Fruit fly (Drosophila melanogaster): ENCODE data around the gene CG7991.

The CG7991 gene

DNA sequence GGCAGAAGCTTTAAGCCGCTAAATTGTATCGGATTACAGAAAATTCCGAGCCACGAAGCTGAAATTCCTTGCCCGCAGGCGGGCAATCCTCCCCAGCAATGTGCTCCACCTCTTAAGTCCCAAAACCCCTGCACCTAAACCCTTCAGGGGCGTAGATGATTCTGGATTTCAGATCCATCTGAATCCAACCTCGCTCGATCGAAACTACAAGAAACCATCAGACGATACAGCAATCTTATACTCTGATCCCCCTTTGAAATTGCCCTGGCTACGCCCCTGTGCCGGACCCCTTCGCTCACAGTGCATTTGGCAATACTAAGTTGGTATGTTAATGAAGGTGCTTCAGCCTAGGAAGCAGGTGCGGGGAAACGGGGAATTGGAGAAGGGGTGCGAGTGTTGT is 8.6 kb downstream of the CG7991 start:
- no peak for TF ChIP-seq Mnt (GFP tag; optimal IDR thresholded peaks at IDR 0.05)
- TF ChIP-seq CG5204 (GFP tag; optimal IDR thresholded peaks at IDR 0.05), result no peak
- no peak for TF ChIP-seq pad (GFP tag; optimal IDR thresholded peaks at IDR 0.05)
- TF ChIP-seq kay (GFP tag; ENCODE audit: borderline replicate concordance), result no peak
- TF ChIP-seq cnc (optimal IDR thresholded peaks at IDR 0.05), result no peak
- TF ChIP-seq toe (GFP tag; optimal IDR thresholded peaks at IDR 0.05), result no peak
- no peak for TF ChIP-seq CG12768 (GFP tag; optimal IDR thresholded peaks at IDR 0.05)

dm6 chr3L:1688161-1688560 is 13.7 kb downstream of the CG7991 start:
- TF ChIP-seq cic (GFP tag; optimal IDR thresholded peaks at IDR 0.05) (no peak), CG7045 (GFP tag; optimal IDR thresholded peaks at IDR 0.05) (no peak), CG1620 (GFP tag; optimal IDR thresholded peaks at IDR 0.05) (no peak), toe (GFP tag; optimal IDR thresholded peaks at IDR 0.05) (no peak), CG12768 (GFP tag; optimal IDR thresholded peaks at IDR 0.05) (no peak), CG33017 (tag; optimal IDR thresholded peaks at IDR 0.05) (no peak), kay (GFP tag; ENCODE audit: borderline replicate concordance) (no peak), cnc (optimal IDR thresholded peaks at IDR 0.05) (no peak), bab1 (GFP tag; optimal IDR thresholded peaks at IDR 0.05) (no peak), tj (GFP tag; optimal IDR thresholded peaks at IDR 0.05) (no peak), CG5204 (GFP tag; optimal IDR thresholded peaks at IDR 0.05) (no peak), CG7101 (tag; optimal IDR thresholded peaks at IDR 0.05) (no peak), Crg-1 (GFP tag; optimal IDR thresholded peaks at IDR 0.05) (no peak), CG11617 (GFP tag; optimal IDR thresholded peaks at IDR 0.05) (no peak), ovo (GFP tag; optimal IDR thresholded peaks at IDR 0.05) (no peak), Mnt (GFP tag; optimal IDR thresholded peaks at IDR 0.05) (no peak)

- TF ChIP-seq cic (GFP tag; optimal IDR thresholded peaks at IDR 0.05), result no peak
- TF ChIP-seq CG1620 (GFP tag; optimal IDR thresholded peaks at IDR 0.05), result no peak
- peak; percentile 40 for TF ChIP-seq tj (GFP tag; optimal IDR thresholded peaks at IDR 0.05)
These were observed 14.1 kb downstream of the CG7991 start for dm6 chr3L:1688569-1688968.

DNA sequence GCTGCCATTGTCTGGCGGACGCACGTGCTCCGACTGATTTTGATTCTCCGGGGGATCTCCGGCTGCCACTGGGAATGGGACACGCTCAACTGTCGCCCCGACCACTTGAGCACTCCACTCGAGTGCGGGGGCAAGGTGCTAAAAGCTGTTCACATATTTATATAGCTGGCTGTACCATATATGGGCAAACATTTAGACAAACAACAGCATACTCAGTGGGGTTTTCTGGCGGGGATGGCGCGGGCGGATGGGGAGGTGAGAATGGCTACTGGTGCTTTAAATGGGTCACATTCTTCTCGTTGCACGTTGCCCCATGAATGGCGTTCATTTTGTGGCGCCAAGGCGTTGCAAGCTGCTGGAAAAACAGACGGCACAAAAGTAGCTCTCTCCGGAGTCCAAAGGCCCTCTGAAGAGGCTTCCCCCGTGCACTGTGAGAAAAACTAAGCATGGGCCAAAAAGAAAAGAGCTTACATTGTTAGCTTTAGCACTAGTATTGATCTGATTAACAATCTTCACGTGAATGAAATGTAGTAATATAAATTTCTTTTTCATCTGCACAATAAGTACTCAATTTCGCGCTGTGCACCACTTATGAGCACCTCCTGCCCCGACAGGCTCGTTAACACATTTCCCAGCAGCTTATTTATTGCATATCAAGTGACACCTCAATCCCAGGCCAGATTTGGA is 16.4 kb downstream of the CG7991 start:
- TF ChIP-seq CG7045 (GFP tag; optimal IDR thresholded peaks at IDR 0.05) (no peak), Crg-1 (GFP tag; optimal IDR thresholded peaks at IDR 0.05) (no peak)

DNA sequence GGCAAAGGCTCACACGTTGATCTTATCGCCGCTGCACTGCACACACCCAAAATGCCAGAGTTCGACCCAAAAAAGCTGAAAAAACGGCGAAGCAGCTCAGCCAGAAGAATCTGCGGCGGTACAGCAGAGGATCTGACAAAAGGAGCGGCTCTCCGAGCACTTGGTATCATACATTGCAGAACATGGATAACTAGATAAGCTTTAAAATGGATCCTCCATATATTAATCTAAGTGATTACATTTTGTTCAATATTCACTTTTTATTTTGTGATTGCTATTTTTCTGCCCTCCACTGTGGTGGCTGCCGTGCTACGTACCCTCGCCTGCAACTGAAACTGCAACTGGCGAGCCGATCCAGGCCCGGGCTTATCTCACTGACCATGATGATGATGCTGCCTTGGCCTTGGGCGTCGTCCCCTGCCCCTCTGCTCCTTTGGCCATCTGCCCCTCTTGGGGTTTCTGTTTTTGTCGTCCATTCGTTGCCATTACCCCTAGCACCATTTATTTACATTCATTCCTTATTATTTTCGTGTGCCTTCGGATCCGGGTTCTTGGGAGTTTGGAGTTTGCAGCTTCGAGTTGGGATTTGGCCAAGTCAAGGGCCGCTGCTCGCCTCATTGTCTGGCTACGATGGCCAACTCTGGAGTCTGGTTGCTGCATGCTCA is 17.7 kb downstream of the CG7991 start:
- no peak for TF ChIP-seq pad (GFP tag; optimal IDR thresholded peaks at IDR 0.05)
- TF ChIP-seq Mnt (GFP tag; optimal IDR thresholded peaks at IDR 0.05), result no peak
- TF ChIP-seq CG12768 (GFP tag; optimal IDR thresholded peaks at IDR 0.05), result no peak
- no peak for TF ChIP-seq cnc (optimal IDR thresholded peaks at IDR 0.05)
- no peak for TF ChIP-seq cic (GFP tag; optimal IDR thresholded peaks at IDR 0.05)
- no peak for TF ChIP-seq toe (GFP tag; optimal IDR thresholded peaks at IDR 0.05)
- TF ChIP-seq tj (GFP tag; optimal IDR thresholded peaks at IDR 0.05), result no peak
- TF ChIP-seq Hr96 (GFP tag; optimal IDR thresholded peaks at IDR 0.05), result no peak
- no peak for TF ChIP-seq bab1 (GFP tag; optimal IDR thresholded peaks at IDR 0.05)
- TF ChIP-seq CG1620 (GFP tag; optimal IDR thresholded peaks at IDR 0.05), result no peak
- no peak for TF ChIP-seq CG14711 (tag; optimal IDR thresholded peaks at IDR 0.05)
- TF ChIP-seq CG7045 (GFP tag; optimal IDR thresholded peaks at IDR 0.05), result no peak

DNA sequence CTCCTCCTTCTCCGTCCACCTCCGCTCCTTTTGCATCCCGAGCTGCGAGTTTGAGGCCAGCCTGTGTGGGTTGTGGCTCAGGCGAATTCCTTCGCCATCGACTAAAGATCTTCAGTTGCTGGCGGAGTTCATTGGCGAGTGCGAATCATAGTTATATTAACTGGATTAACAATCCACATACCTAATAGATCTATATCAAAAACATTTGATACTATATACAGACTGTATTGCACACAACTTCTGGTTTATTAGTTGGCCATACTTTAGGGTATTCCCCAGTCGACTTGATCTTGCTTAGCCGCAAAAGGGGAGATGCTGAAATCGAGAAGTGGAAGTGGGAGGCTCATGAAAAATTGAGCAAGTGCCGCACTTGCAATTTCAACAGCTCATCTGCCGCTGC is 18.4 kb downstream of the CG7991 start:
- no peak for TF ChIP-seq CG7101 (tag; optimal IDR thresholded peaks at IDR 0.05)
- TF ChIP-seq CG12768 (GFP tag; optimal IDR thresholded peaks at IDR 0.05), result no peak
- TF ChIP-seq Crg-1 (GFP tag; optimal IDR thresholded peaks at IDR 0.05), result no peak
- no peak for TF ChIP-seq cic (GFP tag; optimal IDR thresholded peaks at IDR 0.05)
- no peak for TF ChIP-seq kay (GFP tag; ENCODE audit: borderline replicate concordance)
- no peak for TF ChIP-seq CG14711 (tag; optimal IDR thresholded peaks at IDR 0.05)
- TF ChIP-seq CG1620 (GFP tag; optimal IDR thresholded peaks at IDR 0.05), result no peak
- no peak for TF ChIP-seq ovo (GFP tag; optimal IDR thresholded peaks at IDR 0.05)
- TF ChIP-seq Mnt (GFP tag; optimal IDR thresholded peaks at IDR 0.05), result no peak
- TF ChIP-seq cnc (optimal IDR thresholded peaks at IDR 0.05), result no peak
- no peak for TF ChIP-seq bab1 (GFP tag; optimal IDR thresholded peaks at IDR 0.05)
- no peak for TF ChIP-seq CG5204 (GFP tag; optimal IDR thresholded peaks at IDR 0.05)
- TF ChIP-seq CG33017 (tag; optimal IDR thresholded peaks at IDR 0.05), result no peak
- no peak for TF ChIP-seq Hr96 (GFP tag; optimal IDR thresholded peaks at IDR 0.05)
- no peak for TF ChIP-seq Clk (GFP tag; optimal IDR thresholded peaks at IDR 0.05)
- TF ChIP-seq CG7045 (GFP tag; optimal IDR thresholded peaks at IDR 0.05), result no peak
- TF ChIP-seq tj (GFP tag; optimal IDR thresholded peaks at IDR 0.05), result no peak
- TF ChIP-seq pad (GFP tag; optimal IDR thresholded peaks at IDR 0.05), result no peak

- TF ChIP-seq kay (GFP tag; ENCODE audit: borderline replicate concordance), result no peak
- no peak for TF ChIP-seq cic (GFP tag; optimal IDR thresholded peaks at IDR 0.05)
- no peak for TF ChIP-seq CG12768 (GFP tag; optimal IDR thresholded peaks at IDR 0.05)
- no peak for TF ChIP-seq bab1 (GFP tag; optimal IDR thresholded peaks at IDR 0.05)
- no peak for TF ChIP-seq Clk (GFP tag; optimal IDR thresholded peaks at IDR 0.05)
- no peak for TF ChIP-seq CG5204 (GFP tag; optimal IDR thresholded peaks at IDR 0.05)
- TF ChIP-seq CG7045 (GFP tag; optimal IDR thresholded peaks at IDR 0.05), result no peak
- no peak for TF ChIP-seq CG11617 (GFP tag; optimal IDR thresholded peaks at IDR 0.05)
- TF ChIP-seq CG7101 (tag; optimal IDR thresholded peaks at IDR 0.05), result no peak
- TF ChIP-seq Mnt (GFP tag; optimal IDR thresholded peaks at IDR 0.05), result no peak
- no peak for TF ChIP-seq CG33017 (tag; optimal IDR thresholded peaks at IDR 0.05)
- TF ChIP-seq ovo (GFP tag; optimal IDR thresholded peaks at IDR 0.05), result no peak
- TF ChIP-seq cnc (optimal IDR thresholded peaks at IDR 0.05), result no peak
- TF ChIP-seq CG14711 (tag; optimal IDR thresholded peaks at IDR 0.05), result no peak
- no peak for TF ChIP-seq Hr96 (GFP tag; optimal IDR thresholded peaks at IDR 0.05)
- TF ChIP-seq pad (GFP tag; optimal IDR thresholded peaks at IDR 0.05), result no peak
- TF ChIP-seq Crg-1 (GFP tag; optimal IDR thresholded peaks at IDR 0.05), result no peak
- TF ChIP-seq toe (GFP tag; optimal IDR thresholded peaks at IDR 0.05), result no peak
- TF ChIP-seq tj (GFP tag; optimal IDR thresholded peaks at IDR 0.05), result no peak
These were observed 19.8 kb downstream of the CG7991 start, which contains the start of gene CG12011 for dm6 chr3L:1694317-1694716. Gene CG12011, plus strand, starts transcription at chr3L:1694617.

Measured in whole organism, adult.